Worm (Caenorhabditis elegans) whole organism, L3 larva: ENCODE data around the gene T19D12.6.

Experiments
- R02D3.7 ChIP-seq: fragments of 150-350 bp; optimal IDR thresholded peaks from 2 replicates; lab custom pipeline; 2014; ENCODE audit warnings: missing biosample characterization, missing genetic modification characterization
- ama-1 ChIP-seq: fragments of 150-350 bp; optimal IDR thresholded peaks from 2 replicates; lab custom pipeline; 2018
- ceh-16 ChIP-seq: sonication (generic microtip); optimal IDR thresholded peaks from 2 replicates; lab custom pipeline; 2017; ENCODE audit warnings: missing biosample characterization, missing genetic modification characterization
- ceh-82 ChIP-seq: fragments of 150-350 bp; optimal IDR thresholded peaks from 2 replicates; lab custom pipeline; 2014; ENCODE audit warnings: missing biosample characterization, missing genetic modification characterization
- ceh-9 ChIP-seq: sonication (generic microtip); optimal IDR thresholded peaks from 2 replicates; lab custom pipeline; 2018; ENCODE audit warnings: missing biosample characterization, missing genetic modification characterization
- daf-12 ChIP-seq: fragments of 150-350 bp; optimal IDR thresholded peaks from 2 replicates; lab custom pipeline; 2014; ENCODE audit warnings: missing biosample characterization, missing genetic modification reagents, missing genetic modification characterization
- egl-27 ChIP-seq: sonication (generic microtip); optimal IDR thresholded peaks from 4 replicates; lab custom pipeline; 2017; ENCODE audit warnings: missing biosample characterization, missing genetic modification reagents, missing genetic modification characterization
- egl-5 ChIP-seq: fragments of 150-350 bp; optimal IDR thresholded peaks from 2 replicates; lab custom pipeline; 2017; ENCODE audit warnings: missing biosample characterization, missing genetic modification reagents, missing genetic modification characterization, inconsistent platforms
- elt-1 ChIP-seq: fragments of 150-350 bp; optimal IDR thresholded peaks from 2 replicates; lab custom pipeline; 2014; ENCODE audit warnings: missing biosample characterization, missing genetic modification characterization
- elt-2 ChIP-seq: sonication (generic microtip); optimal IDR thresholded peaks from 2 replicates; lab custom pipeline; 2016; ENCODE audit warnings: missing genetic modification reagents, mild to moderate bottlenecking, missing genetic modification characterization, missing compliant biosample characterization
- eor-1 ChIP-seq, 2 experiments: fragments of 150-350 bp; optimal IDR thresholded peaks; 2 replicates each; lab custom pipeline; 2014 to 2018; ENCODE audit warnings: missing biosample characterization in 2 of 2, missing genetic modification characterization in 2 of 2
- fkh-2 ChIP-seq: fragments of 150-350 bp; optimal IDR thresholded peaks from 2 replicates; lab custom pipeline; 2014; ENCODE audit warnings: missing biosample characterization, missing genetic modification reagents, missing genetic modification characterization
- fos-1 ChIP-seq: fragments of 150-350 bp; optimal IDR thresholded peaks from 2 replicates; lab custom pipeline; 2014; ENCODE audit warnings: missing biosample characterization, missing genetic modification characterization
- hmg-11 ChIP-seq: sonication (generic microtip); optimal IDR thresholded peaks from 2 replicates; lab custom pipeline; 2016; ENCODE audit warnings: missing genetic modification characterization, missing compliant biosample characterization
- jun-1 ChIP-seq: fragments of 150-350 bp; optimal IDR thresholded peaks from 2 replicates; lab custom pipeline; 2014; ENCODE audit warnings: missing biosample characterization, missing genetic modification reagents, missing genetic modification characterization
- lin-15B ChIP-seq: fragments of 150-350 bp; optimal IDR thresholded peaks from 2 replicates; lab custom pipeline; 2014; ENCODE audit warnings: missing biosample characterization, missing genetic modification characterization
- lin-39 ChIP-seq: fragments of 150-350 bp; optimal IDR thresholded peaks from 2 replicates; lab custom pipeline; 2018; ENCODE audit warnings: missing biosample characterization, missing genetic modification reagents, missing genetic modification characterization
- lsy-12 ChIP-seq: sonication (generic microtip); optimal IDR thresholded peaks from 2 replicates; lab custom pipeline; 2016; ENCODE audit warnings: mild to moderate bottlenecking, missing genetic modification characterization, missing compliant biosample characterization
- mml-1 ChIP-seq: fragments of 150-350 bp; sonication (generic microtip); optimal IDR thresholded peaks from 3 replicates; lab custom pipeline; 2014; ENCODE audit warnings: missing biosample characterization, missing genetic modification characterization
- nfya-1 ChIP-seq: sonication (generic microtip); optimal IDR thresholded peaks from 2 replicates; lab custom pipeline; 2017; ENCODE audit warnings: missing genetic modification characterization, mild to moderate bottlenecking, missing compliant biosample characterization, antibody characterized with exemption, moderate library complexity; ENCODE audit not compliant: insufficient read depth
- nhr-11 ChIP-seq: fragments of 150-350 bp; optimal IDR thresholded peaks from 2 replicates; lab custom pipeline; 2014; ENCODE audit warnings: missing biosample characterization, missing genetic modification characterization
- nhr-12 ChIP-seq: fragments of 150-350 bp; optimal IDR thresholded peaks from 2 replicates; lab custom pipeline; 2014; ENCODE audit warnings: missing biosample characterization, missing genetic modification characterization
- nhr-23 ChIP-seq: fragments of 150-350 bp; optimal IDR thresholded peaks from 2 replicates; lab custom pipeline; 2014; ENCODE audit warnings: missing biosample characterization, missing genetic modification reagents, missing genetic modification characterization
- nhr-237 ChIP-seq: fragments of 150-350 bp; optimal IDR thresholded peaks from 2 replicates; lab custom pipeline; 2014; ENCODE audit warnings: missing biosample characterization, missing genetic modification characterization
- nhr-25 ChIP-seq: sonication (generic microtip); optimal IDR thresholded peaks from 2 replicates; lab custom pipeline; 2017; ENCODE audit warnings: missing biosample characterization, missing genetic modification characterization
- nhr-28 ChIP-seq: fragments of 150-350 bp; optimal IDR thresholded peaks from 2 replicates; lab custom pipeline; 2014; ENCODE audit warnings: missing biosample characterization, missing genetic modification characterization
- nhr-43 ChIP-seq: sonication (generic microtip); optimal IDR thresholded peaks from 2 replicates; lab custom pipeline; 2016; ENCODE audit warnings: mild to moderate bottlenecking, missing genetic modification characterization, missing compliant biosample characterization; ENCODE audit not compliant: poor library complexity, severe bottlenecking
- nhr-67 ChIP-seq: fragments of 150-350 bp; optimal IDR thresholded peaks from 2 replicates; lab custom pipeline; 2014; ENCODE audit warnings: missing biosample characterization, missing genetic modification characterization
- nhr-77 ChIP-seq: fragments of 150-350 bp; optimal IDR thresholded peaks from 2 replicates; lab custom pipeline; 2014; ENCODE audit warnings: missing biosample characterization, missing genetic modification characterization
- pha-4 ChIP-seq: fragments of 150-350 bp; optimal IDR thresholded peaks from 2 replicates; lab custom pipeline; 2014; ENCODE audit warnings: missing biosample characterization, missing genetic modification reagents, missing genetic modification characterization
- pqm-1 ChIP-seq: fragments of 150-350 bp; optimal IDR thresholded peaks from 2 replicates; lab custom pipeline; 2017; ENCODE audit warnings: missing biosample characterization, missing genetic modification characterization, inconsistent platforms
- skn-1 ChIP-seq: fragments of 150-350 bp; optimal IDR thresholded peaks from 2 replicates; lab custom pipeline; 2014; ENCODE audit warnings: missing biosample characterization, missing genetic modification characterization
- ztf-4 ChIP-seq: fragments of 150-350 bp; optimal IDR thresholded peaks from 2 replicates; lab custom pipeline; 2014; ENCODE audit warnings: missing biosample characterization, missing genetic modification characterization

T19D12.6 gene

ce11 chrII:6609315-6609842, 33.5 kb downstream of the T19D12.6 start, which contains the start of gene epg-5:
epg-5 (minus strand) TSS chrII:6609365.
- TF ChIP-seq pha-4 (tag; lab: Kevin White, UChicago): peak; percentile 68
- TF ChIP-seq mml-1 (tag; lab: Kevin White, UChicago): no peak
- TF ChIP-seq fos-1: no peak
- TF ChIP-seq nfya-1: peak; percentile 48
- TF ChIP-seq ceh-82 (tag; lab: Kevin White, UChicago): no peak
- peak; percentile 20 for TF ChIP-seq hmg-11 (tag; lab: Kevin White, UChicago)
- no peak for TF ChIP-seq nhr-43 (tag; lab: Kevin White, UChicago)
- TF ChIP-seq lin-15B (tag; lab: Kevin White, UChicago): no peak
- no peak for TF ChIP-seq nhr-67 (tag; lab: Kevin White, UChicago)
- no peak for TF ChIP-seq nhr-77 (tag; lab: Kevin White, UChicago)
- no peak for TF ChIP-seq ceh-16 (tag; lab: Kevin White, UChicago)
- TF ChIP-seq nhr-237: no peak
- no peak for TF ChIP-seq lsy-12
- TF ChIP-seq egl-5: peak; percentile 41
- no peak for TF ChIP-seq eor-1 (tag; optimal IDR thresholded peaks at IDR 0.05; lab: Kevin White, UChicago)
- no peak for TF ChIP-seq nhr-12
- no peak for TF ChIP-seq ztf-4 (tag; lab: Kevin White, UChicago)
- TF ChIP-seq elt-2 (tag; lab: Kevin White, UChicago): peak; percentile 62
- TF ChIP-seq daf-12: no peak
- TF ChIP-seq elt-1: no peak
- TF ChIP-seq pqm-1 (tag; lab: Kevin White, UChicago): peak; percentile 47
- TF ChIP-seq lin-39: no peak

- no peak for TF ChIP-seq nhr-28 (tag; lab: Kevin White, UChicago)
- TF ChIP-seq elt-1: no peak
- TF ChIP-seq ceh-82 (tag; lab: Kevin White, UChicago): no peak
- TF ChIP-seq egl-5: no peak
- no peak for TF ChIP-seq nhr-237
- TF ChIP-seq, all 47 proteins: peak for 0
These were observed 34.3 kb downstream of the T19D12.6 start for ce11 chrII:6608626-6609025.

ce11 chrII:6600973-6601372, 41.9 kb downstream of the T19D12.6 start, which contains the start of gene vps-33.2:
vps-33.2 (plus strand) TSS chrII:6601216.
- TF ChIP-seq nfya-1: peak; percentile 54
- TF ChIP-seq hmg-11 (tag; lab: Kevin White, UChicago): peak; percentile 80
- peak; percentile 3 for TF ChIP-seq nhr-25 (tag; lab: Kevin White, UChicago)
- TF ChIP-seq elt-2 (tag; lab: Kevin White, UChicago): peak; percentile 19
- peak; percentile 24 for TF ChIP-seq lin-39
- no peak for TF ChIP-seq ceh-9 (tag; lab: Kevin White, UChicago)
- peak; percentile 33 for TF ChIP-seq lsy-12
- TF ChIP-seq nhr-12: no peak
- TF ChIP-seq nhr-23 (tag; lab: Kevin White, UChicago): peak; percentile 9
- no peak for TF ChIP-seq egl-5
- no peak for TF ChIP-seq jun-1
- TF ChIP-seq, all 47 proteins: peak for 7

- TF ChIP-seq pha-4 (tag; lab: Kevin White, UChicago) (peak; percentile 25), lin-39 (peak; percentile 66), nfya-1 (peak; percentile 60), skn-1 (tag; lab: Kevin White, UChicago) (no peak), R02D3.7 (tag; lab: Kevin White, UChicago) (no peak), lin-15B (tag; lab: Kevin White, UChicago) (peak; percentile 23), ama-1 (lab: Kevin White, UChicago) (peak; percentile 6)
These were observed 44.9 kb downstream of the T19D12.6 start, which contains the start of gene dnj-8 for ce11 chrII:6598050-6598449. dnj-8 (minus strand) TSS chrII:6598080.

- TF ChIP-seq nhr-11 (tag; lab: Kevin White, UChicago): no peak
- TF ChIP-seq nhr-67 (tag; lab: Kevin White, UChicago): no peak
- no peak for TF ChIP-seq elt-1
- TF ChIP-seq fkh-2 (tag; lab: Kevin White, UChicago): no peak
- no peak for TF ChIP-seq egl-27 (tag; lab: Kevin White, UChicago)
- TF ChIP-seq nhr-28 (tag; lab: Kevin White, UChicago): no peak
These were observed 45.4 kb downstream of the T19D12.6 start for ce11 chrII:6597507-6597906.
